Worm (Caenorhabditis elegans) whole organism, L1 larva: ENCODE data around the gene math-28.

ENCODE experiments used
- C04F5.9 ChIP-seq: sonication (generic microtip); optimal IDR thresholded peaks from 2 replicates; lab custom pipeline; 2016; ENCODE audit warnings: missing genetic modification characterization, missing compliant biosample characterization
- F16B12.6 ChIP-seq: fragments of 150-350 bp; optimal IDR thresholded peaks from 2 replicates; lab custom pipeline; 2014; ENCODE audit warnings: missing biosample characterization, missing genetic modification characterization
- aly-2 ChIP-seq: fragments of 150-350 bp; optimal IDR thresholded peaks from 2 replicates; lab custom pipeline; 2014; ENCODE audit warnings: missing biosample characterization, missing genetic modification characterization
- ama-1 ChIP-seq: fragments of 150-350 bp; optimal IDR thresholded peaks from 2 replicates; lab custom pipeline; 2014
- ceh-8 ChIP-seq: fragments of 200-800 bp; sonication (Bioruptor generic); optimal IDR thresholded peaks from 2 replicates; lab custom pipeline; 2018; ENCODE audit warnings: mild to moderate bottlenecking, missing genetic modification characterization, moderate library complexity, missing compliant biosample characterization
- ceh-82 ChIP-seq, 3 experiments: fragments of 150-350 bp in 1 of 3; sonication (generic microtip) in 2 of 3; optimal IDR thresholded peaks; 2 replicates each; lab custom pipeline; 2014 to 2017; ENCODE audit warnings: missing biosample characterization in 3 of 3, missing genetic modification characterization in 3 of 3
- ceh-88 ChIP-seq: fragments of 200-800 bp; sonication (Bioruptor generic); IDR thresholded peaks from 2 replicates; pipeline ENCODE4 v1.3.6; 2022; ENCODE audit warnings: missing genetic modification characterization, missing compliant biosample characterization
- ceh-90 ChIP-seq: sonication (generic microtip); optimal IDR thresholded peaks from 2 replicates; lab custom pipeline; 2016; ENCODE audit warnings: missing genetic modification characterization, missing compliant biosample characterization
- ces-1 ChIP-seq: fragments of 150-350 bp; optimal IDR thresholded peaks from 2 replicates; lab custom pipeline; 2014; ENCODE audit warnings: missing biosample characterization, missing genetic modification reagents, missing genetic modification characterization
- dsc-1 ChIP-seq: sonication (generic microtip); optimal IDR thresholded peaks from 2 replicates; lab custom pipeline; 2016; ENCODE audit warnings: mild to moderate bottlenecking, missing genetic modification characterization, missing compliant biosample characterization
- efl-1 ChIP-seq, 4 experiments: fragments of 150-350 bp; optimal IDR thresholded peaks in 3 of 4; peaks in 1 of 4; 1 replicate in 1 of 4; 2 replicates in 3 of 4; lab custom pipeline; 2014; ENCODE audit warnings: missing biosample characterization in 2 of 4, missing genetic modification characterization in 2 of 4, missing genetic modification reagents in 2 of 4
- efl-3 ChIP-seq: fragments of 200-800 bp; sonication (Bioruptor generic); optimal IDR thresholded peaks from 2 replicates; lab custom pipeline; 2018; ENCODE audit warnings: mild to moderate bottlenecking, missing genetic modification characterization, missing compliant biosample characterization
- egl-13 ChIP-seq: sonication (generic microtip); optimal IDR thresholded peaks from 2 replicates; lab custom pipeline; 2016; ENCODE audit warnings: missing genotype, missing genetic modification reagents, missing genetic modification characterization, missing compliant biosample characterization
- elt-2 ChIP-seq: sonication (generic microtip); optimal IDR thresholded peaks from 2 replicates; lab custom pipeline; 2016; ENCODE audit warnings: missing genetic modification characterization, mild to moderate bottlenecking, inconsistent platforms, missing compliant biosample characterization, missing genetic modification reagents
- elt-3 ChIP-seq, 6 experiments: fragments of 150-350 bp in 1 of 6; sonication (generic microtip); optimal IDR thresholded peaks; 2 replicates each; lab custom pipeline; 2017 to 2018; ENCODE audit warnings: missing biosample characterization in 6 of 6, missing genetic modification characterization in 6 of 6, inconsistent platforms in 1 of 6
- fkh-10 ChIP-seq: sonication (generic microtip); optimal IDR thresholded peaks from 2 replicates; lab custom pipeline; 2017; ENCODE audit warnings: missing biosample characterization, missing genetic modification reagents, missing genetic modification characterization
- hlh-17 ChIP-seq: fragments of 200-800 bp; sonication (Bioruptor generic); optimal IDR thresholded peaks from 2 replicates; lab custom pipeline; 2018; ENCODE audit warnings: missing genetic modification characterization, mild to moderate bottlenecking, missing compliant biosample characterization, moderate library complexity, borderline replicate concordance
- lin-13 ChIP-seq: fragments of 150-350 bp; optimal IDR thresholded peaks from 2 replicates; lab custom pipeline; 2014; ENCODE audit warnings: missing biosample characterization, missing genetic modification reagents, missing genetic modification characterization
- lin-14 ChIP-seq: fragments of 200-800 bp; sonication (Bioruptor generic); optimal IDR thresholded peaks from 2 replicates; lab custom pipeline; 2018; ENCODE audit warnings: mild to moderate bottlenecking, missing genetic modification characterization, moderate library complexity, missing compliant biosample characterization
- lin-15B ChIP-seq: fragments of 150-350 bp; sonication (generic microtip); optimal IDR thresholded peaks from 3 replicates; lab custom pipeline; 2014; ENCODE audit warnings: missing biosample characterization, missing genetic modification characterization
- lin-39 ChIP-seq: fragments of 150-350 bp; optimal IDR thresholded peaks from 2 replicates; lab custom pipeline; 2014; ENCODE audit warnings: missing biosample characterization, missing genetic modification reagents, missing genetic modification characterization
- lir-3 ChIP-seq: sonication (generic microtip); optimal IDR thresholded peaks from 2 replicates; lab custom pipeline; 2016; ENCODE audit warnings: mild to moderate bottlenecking, missing genetic modification characterization, moderate library complexity, missing compliant biosample characterization; ENCODE audit not compliant: poor library complexity
- lsy-2 ChIP-seq, 2 experiments: fragments of 150-350 bp; optimal IDR thresholded peaks; 2 replicates each; lab custom pipeline; 2014; ENCODE audit warnings: missing biosample characterization in 2 of 2, missing genetic modification characterization in 2 of 2
- mab-9 ChIP-seq: fragments of 200-800 bp; sonication (Bioruptor generic); IDR thresholded peaks from 2 replicates; pipeline ENCODE4 v1.3.6; 2022; ENCODE audit warnings: missing genetic modification reagents, missing genetic modification characterization, missing compliant biosample characterization
- mef-2 ChIP-seq: fragments of 150-350 bp; optimal IDR thresholded peaks from 2 replicates; lab custom pipeline; 2014; ENCODE audit warnings: missing biosample characterization, missing genetic modification characterization
- nhr-12 ChIP-seq: sonication (generic microtip); optimal IDR thresholded peaks from 2 replicates; lab custom pipeline; 2017; ENCODE audit warnings: missing biosample characterization, missing genetic modification characterization
- nhr-237 ChIP-seq: fragments of 150-350 bp; optimal IDR thresholded peaks from 2 replicates; lab custom pipeline; 2014; ENCODE audit warnings: missing biosample characterization, missing genetic modification characterization
- nhr-28 ChIP-seq: fragments of 150-350 bp; optimal IDR thresholded peaks from 2 replicates; lab custom pipeline; 2014; ENCODE audit warnings: missing biosample characterization, missing genetic modification characterization
- nhr-71 ChIP-seq: sonication (generic microtip); optimal IDR thresholded peaks from 2 replicates; lab custom pipeline; 2016; ENCODE audit warnings: mild to moderate bottlenecking, missing genetic modification characterization, moderate library complexity, missing compliant biosample characterization
- nhr-77 ChIP-seq: fragments of 150-350 bp; optimal IDR thresholded peaks from 2 replicates; lab custom pipeline; 2014; ENCODE audit warnings: missing biosample characterization, missing genetic modification characterization
- nhr-90 ChIP-seq: sonication (generic microtip); optimal IDR thresholded peaks from 2 replicates; lab custom pipeline; 2016; ENCODE audit warnings: mild to moderate bottlenecking, missing genetic modification characterization, missing compliant biosample characterization; ENCODE audit not compliant: poor library complexity
- pag-3 ChIP-seq: sonication (generic microtip); optimal IDR thresholded peaks from 2 replicates; lab custom pipeline; 2017; ENCODE audit warnings: missing genetic modification characterization, mild to moderate bottlenecking, missing compliant biosample characterization, antibody characterized with exemption, borderline replicate concordance; ENCODE audit not compliant: insufficient read depth
- pax-3 ChIP-seq: fragments of 200-800 bp; sonication (Bioruptor generic); optimal IDR thresholded peaks from 2 replicates; lab custom pipeline; 2018; ENCODE audit warnings: mild to moderate bottlenecking, missing genetic modification characterization, moderate library complexity, missing compliant biosample characterization
- rnt-1 ChIP-seq: sonication (generic microtip); optimal IDR thresholded peaks from 2 replicates; lab custom pipeline; 2016; ENCODE audit warnings: mild to moderate bottlenecking, missing genetic modification characterization, moderate library complexity, missing compliant biosample characterization
- skn-1 ChIP-seq: fragments of 150-350 bp; optimal IDR thresholded peaks from 2 replicates; lab custom pipeline; 2014; ENCODE audit warnings: missing biosample characterization, missing genetic modification characterization
- snu-23 ChIP-seq: sonication (generic microtip); optimal IDR thresholded peaks from 2 replicates; lab custom pipeline; 2016; ENCODE audit warnings: missing genetic modification characterization, missing compliant biosample characterization
- sptf-1 ChIP-seq: fragments of 150-350 bp; optimal IDR thresholded peaks from 2 replicates; lab custom pipeline; 2014; ENCODE audit warnings: missing biosample characterization, missing genetic modification characterization
- sup-37 ChIP-seq: fragments of 200-800 bp; sonication (Bioruptor generic); optimal IDR thresholded peaks from 2 replicates; lab custom pipeline; 2018; ENCODE audit warnings: mild to moderate bottlenecking, missing genetic modification characterization, missing compliant biosample characterization
- swsn-7 ChIP-seq: sonication (generic microtip); optimal IDR thresholded peaks from 2 replicates; lab custom pipeline; 2016; ENCODE audit warnings: missing genetic modification characterization, missing compliant biosample characterization
- unc-98 ChIP-seq: fragments of 200-800 bp; sonication (Bioruptor generic); IDR thresholded peaks from 2 replicates; pipeline ENCODE4 v1.3.6; 2022; ENCODE audit warnings: missing genetic modification characterization, missing compliant biosample characterization
- xbp-1 ChIP-seq: sonication (generic microtip); optimal IDR thresholded peaks from 2 replicates; lab custom pipeline; 2016; ENCODE audit warnings: missing genetic modification characterization, missing compliant biosample characterization
- zag-1 ChIP-seq: fragments of 150-350 bp; optimal IDR thresholded peaks from 2 replicates; lab custom pipeline; 2014; ENCODE audit warnings: missing biosample characterization, missing genetic modification characterization

Gene math-28

DNA sequence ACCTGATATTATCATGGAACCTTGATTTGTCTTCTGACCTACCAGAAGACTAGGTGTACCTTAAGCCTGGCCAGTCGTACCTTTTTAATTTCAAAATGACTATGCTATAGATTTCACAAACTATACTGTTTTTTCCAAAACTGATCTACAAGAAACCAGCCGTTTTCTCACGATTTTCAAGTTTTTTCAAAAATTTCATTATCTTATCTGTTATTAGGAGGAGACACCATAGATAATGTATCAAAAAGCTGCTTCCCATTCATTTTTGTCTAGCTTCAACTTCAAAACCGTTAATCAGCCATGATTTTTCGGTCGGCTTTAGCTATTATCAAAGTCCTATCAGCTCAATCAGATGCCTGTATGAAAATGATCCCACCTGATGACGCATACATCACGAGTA, 20.6 kb upstream of the math-28 start, which contains the start of gene F36H5.12:
TSS of gene F36H5.12 (plus strand) at position 301 of the 400 bp plus-strand sequence.
- TF ChIP-seq unc-98 (GFP tag; lab: Robert Waterston, UW) (no peak), dsc-1 (no peak), ces-1 (GFP tag; lab: Kevin White, UChicago) (no peak), nhr-12 (tag; lab: Kevin White, UChicago) (no peak), elt-3 (tag; optimal IDR thresholded peaks at IDR 0.05; lab: Kevin White, UChicago) (no peak), ceh-90 (tag; lab: Kevin White, UChicago) (no peak), lin-15B (tag; lab: Kevin White, UChicago) (no peak), fkh-10 (no peak), pag-3 (tag; lab: Kevin White, UChicago) (no peak), efl-1 (optimal IDR thresholded peaks at IDR 0.05; lab: Kevin White, UChicago) (no peak), efl-1 (GFP tag; optimal IDR thresholded peaks at IDR 0.05 in 1 of 2; lab: Kevin White, UChicago) (no peak), efl-3 (GFP tag; lab: Kevin White, UChicago) (no peak), F16B12.6 (tag; lab: Kevin White, UChicago) (no peak), skn-1 (tag; lab: Kevin White, UChicago) (no peak), sptf-1 (tag; lab: Kevin White, UChicago) (no peak), lin-14 (GFP tag; lab: Kevin White, UChicago) (no peak), zag-1 (tag; lab: Kevin White, UChicago) (no peak), egl-13 (tag; lab: Kevin White, UChicago) (no peak), nhr-77 (tag; lab: Kevin White, UChicago) (no peak)

DNA sequence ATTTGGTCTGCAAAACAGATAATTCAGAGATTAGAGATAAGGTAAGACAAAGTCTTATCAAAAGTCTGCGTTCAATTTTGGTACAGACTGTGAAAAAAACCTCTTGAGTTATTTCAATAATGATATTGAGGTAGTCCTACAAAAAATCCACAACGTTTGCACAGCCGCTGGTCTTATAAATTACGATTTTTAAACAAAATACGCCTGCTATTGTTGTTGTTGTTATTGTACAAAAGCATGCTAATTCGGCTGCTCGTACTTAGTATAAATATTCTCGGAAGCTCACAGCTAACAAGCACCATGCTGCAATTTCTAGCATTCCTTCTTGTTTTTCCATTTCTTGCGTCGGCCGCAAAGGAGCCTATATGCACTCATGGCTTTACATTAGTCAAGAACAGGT, 19.0 kb upstream of the math-28 start, which contains the start of gene clec-19:
TSS of gene clec-19 (plus strand) at position 301 of the 400 bp plus-strand sequence.
- TF ChIP-seq lin-13 (GFP tag; lab: Kevin White, UChicago) (no peak), F16B12.6 (tag; lab: Kevin White, UChicago) (no peak), mef-2 (no peak), pax-3 (tag; lab: Kevin White, UChicago) (no peak), mab-9 (GFP tag; lab: Robert Waterston, UW) (no peak), elt-2 (no peak), snu-23 (no peak), ceh-82 (tag; optimal IDR thresholded peaks at IDR 0.05; lab: Kevin White, UChicago) (no peak), swsn-7 (tag; lab: Kevin White, UChicago) (no peak), nhr-237 (tag; lab: Kevin White, UChicago) (no peak), rnt-1 (tag; lab: Kevin White, UChicago) (no peak), C04F5.9 (tag; lab: Kevin White, UChicago) (no peak)

- TF ChIP-seq ama-1 (lab: Kevin White, UChicago) (no peak), dsc-1 (no peak), sup-37 (GFP tag; lab: Kevin White, UChicago) (no peak), ceh-8 (GFP tag; lab: Kevin White, UChicago) (no peak), mef-2 (no peak), egl-13 (tag; lab: Kevin White, UChicago) (no peak), fkh-10 (no peak), lir-3 (tag; lab: Kevin White, UChicago) (no peak), nhr-90 (no peak), nhr-28 (tag; lab: Kevin White, UChicago) (no peak), lin-39 (tag; lab: Kevin White, UChicago) (no peak), lsy-2 (tag; optimal IDR thresholded peaks at IDR 0.05; lab: Kevin White, UChicago) (no peak), aly-2 (tag; lab: Kevin White, UChicago) (no peak), ceh-88 (no peak), C04F5.9 (tag; lab: Kevin White, UChicago) (no peak), ceh-90 (tag; lab: Kevin White, UChicago) (no peak), efl-1 (optimal IDR thresholded peaks at IDR 0.05; lab: Kevin White, UChicago) (no peak), efl-1 (GFP tag; optimal IDR thresholded peaks at IDR 0.05 in 1 of 2; lab: Kevin White, UChicago) (no peak), xbp-1 (tag; lab: Kevin White, UChicago) (no peak), hlh-17 (GFP tag; lab: Kevin White, UChicago) (no peak), nhr-71 (tag; lab: Kevin White, UChicago) (no peak)
Measured at ce11 chrII:1750413-1750812, 12.8 kb upstream of the math-28 start, which contains the start of the genes F36H5.13 and F36H5.8. F36H5.13 (minus strand) TSS chrII:1750513. F36H5.8 (minus strand) TSS chrII:1750686.
